Worm (Caenorhabditis elegans) whole organism, midembryonic: ENCODE data around the gene tag-131.

ENCODE experiments used
- flt-1 ChIP-seq: fragments of 200-800 bp; sonication (Bioruptor generic); IDR thresholded peaks from 2 replicates; pipeline ENCODE4 v1.3.6; 2022; ENCODE audit warnings: missing genetic modification characterization, missing compliant biosample characterization
- klf-2 ChIP-seq: fragments of 200-800 bp; sonication (Bioruptor generic); conservative IDR thresholded peaks from 2 replicates; pipeline ENCODE4 v1.3.6; 2022; ENCODE audit warnings: missing genetic modification reagents, missing genetic modification characterization, missing compliant biosample characterization
- tab-1 ChIP-seq: fragments of 200-800 bp; sonication (Bioruptor generic); IDR thresholded peaks from 2 replicates; pipeline ENCODE4 v1.3.6; 2022; ENCODE audit warnings: missing genetic modification characterization, missing compliant biosample characterization

DNA sequence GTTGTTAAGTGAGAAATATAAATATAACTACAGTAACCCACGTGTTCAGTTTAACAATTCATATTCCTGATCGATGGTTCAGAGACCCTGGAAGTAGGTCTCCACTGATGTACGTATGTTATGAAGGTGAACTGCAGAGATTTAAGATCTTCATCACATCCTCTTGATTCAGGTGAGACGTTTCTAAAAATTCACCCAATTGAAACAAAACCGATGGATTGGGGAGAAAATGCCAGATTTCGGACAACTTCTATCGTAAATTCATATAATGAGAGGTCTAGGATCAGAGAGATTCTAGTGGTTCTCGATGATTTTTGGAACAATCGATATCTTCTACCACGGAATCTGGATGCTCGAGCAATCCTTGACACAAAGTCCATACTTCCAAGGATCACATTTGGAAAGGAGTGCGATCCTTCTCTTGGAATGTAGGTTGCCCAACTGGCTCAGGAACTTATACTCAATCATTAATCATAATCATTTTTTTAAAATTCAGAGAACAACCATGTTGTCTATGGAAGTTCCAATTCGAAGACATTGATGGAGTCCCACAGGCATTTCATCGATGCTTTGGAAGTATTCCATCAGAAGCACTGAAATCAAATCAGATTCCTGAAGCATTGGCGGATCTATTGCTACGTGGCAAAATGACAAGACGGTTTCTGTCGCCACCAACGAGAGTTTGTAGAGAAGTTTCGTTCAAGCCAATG is 23.2 kb upstream of the tag-131 start, which contains the start of the genes nth-1 and R10E4.7:
- TF ChIP-seq tab-1 (GFP tag; lab: Robert Waterston, UW) (no peak), klf-2 (no peak), flt-1 (no peak)
